Worm (Caenorhabditis elegans) whole organism, L3 larva: ENCODE results near the gene Y4C6B.1.

Experiments used
- ZK546.5 ChIP-seq: sonication (generic microtip); optimal IDR thresholded peaks from 2 replicates; lab custom pipeline; 2017; ENCODE audit warnings: missing biosample characterization, missing genetic modification characterization
- aly-2 ChIP-seq: fragments of 150-350 bp; optimal IDR thresholded peaks from 2 replicates; lab custom pipeline; 2014; ENCODE audit warnings: missing biosample characterization, missing genetic modification characterization
- ama-1 ChIP-seq: fragments of 150-350 bp; optimal IDR thresholded peaks from 2 replicates; lab custom pipeline; 2018
- ceh-16 ChIP-seq: sonication (generic microtip); optimal IDR thresholded peaks from 2 replicates; lab custom pipeline; 2017; ENCODE audit warnings: missing biosample characterization, missing genetic modification characterization
- ceh-28 ChIP-seq: fragments of 150-350 bp; optimal IDR thresholded peaks from 2 replicates; lab custom pipeline; 2014; ENCODE audit warnings: missing biosample characterization, missing genetic modification reagents, missing genetic modification characterization
- egl-27 ChIP-seq: sonication (generic microtip); optimal IDR thresholded peaks from 4 replicates; lab custom pipeline; 2017; ENCODE audit warnings: missing biosample characterization, missing genetic modification reagents, missing genetic modification characterization
- elt-1 ChIP-seq: fragments of 150-350 bp; optimal IDR thresholded peaks from 2 replicates; lab custom pipeline; 2014; ENCODE audit warnings: missing biosample characterization, missing genetic modification characterization
- elt-2 ChIP-seq: sonication (generic microtip); optimal IDR thresholded peaks from 2 replicates; lab custom pipeline; 2016; ENCODE audit warnings: missing genetic modification reagents, mild to moderate bottlenecking, missing genetic modification characterization, missing compliant biosample characterization
- elt-3 ChIP-seq, 3 experiments: fragments of 150-350 bp in 1 of 3; sonication (generic microtip) in 2 of 3; optimal IDR thresholded peaks; 2 replicates in 2 of 3; 4 replicates in 1 of 3; lab custom pipeline; 2014 to 2017; ENCODE audit warnings: missing biosample characterization in 3 of 3, missing genetic modification characterization in 3 of 3
- fkh-2 ChIP-seq: fragments of 150-350 bp; optimal IDR thresholded peaks from 2 replicates; lab custom pipeline; 2014; ENCODE audit warnings: missing biosample characterization, missing genetic modification reagents, missing genetic modification characterization
- fos-1 ChIP-seq: fragments of 150-350 bp; optimal IDR thresholded peaks from 2 replicates; lab custom pipeline; 2014; ENCODE audit warnings: missing biosample characterization, missing genetic modification characterization
- hmg-11 ChIP-seq: sonication (generic microtip); optimal IDR thresholded peaks from 2 replicates; lab custom pipeline; 2016; ENCODE audit warnings: missing genetic modification characterization, missing compliant biosample characterization
- lsy-12 ChIP-seq: sonication (generic microtip); optimal IDR thresholded peaks from 2 replicates; lab custom pipeline; 2016; ENCODE audit warnings: mild to moderate bottlenecking, missing genetic modification characterization, missing compliant biosample characterization
- mdl-1 ChIP-seq: fragments of 150-350 bp; optimal IDR thresholded peaks from 2 replicates; lab custom pipeline; 2014; ENCODE audit warnings: missing biosample characterization, missing genetic modification characterization
- nfya-1 ChIP-seq: sonication (generic microtip); optimal IDR thresholded peaks from 2 replicates; lab custom pipeline; 2017; ENCODE audit warnings: missing genetic modification characterization, mild to moderate bottlenecking, missing compliant biosample characterization, antibody characterized with exemption, moderate library complexity; ENCODE audit not compliant: insufficient read depth
- nhr-23 ChIP-seq: fragments of 150-350 bp; optimal IDR thresholded peaks from 2 replicates; lab custom pipeline; 2014; ENCODE audit warnings: missing biosample characterization, missing genetic modification reagents, missing genetic modification characterization
- nhr-237 ChIP-seq: fragments of 150-350 bp; optimal IDR thresholded peaks from 2 replicates; lab custom pipeline; 2014; ENCODE audit warnings: missing biosample characterization, missing genetic modification characterization
- nhr-28 ChIP-seq: fragments of 150-350 bp; optimal IDR thresholded peaks from 2 replicates; lab custom pipeline; 2014; ENCODE audit warnings: missing biosample characterization, missing genetic modification characterization
- nhr-43 ChIP-seq: sonication (generic microtip); optimal IDR thresholded peaks from 2 replicates; lab custom pipeline; 2016; ENCODE audit warnings: mild to moderate bottlenecking, missing genetic modification characterization, missing compliant biosample characterization; ENCODE audit not compliant: poor library complexity, severe bottlenecking
- nhr-67 ChIP-seq: fragments of 150-350 bp; optimal IDR thresholded peaks from 2 replicates; lab custom pipeline; 2014; ENCODE audit warnings: missing biosample characterization, missing genetic modification characterization
- nhr-76 ChIP-seq: fragments of 150-350 bp; sonication (generic microtip); optimal IDR thresholded peaks from 5 replicates; lab custom pipeline; 2014; ENCODE audit warnings: missing biosample characterization, missing genetic modification characterization
- nhr-77 ChIP-seq: fragments of 150-350 bp; optimal IDR thresholded peaks from 2 replicates; lab custom pipeline; 2014; ENCODE audit warnings: missing biosample characterization, missing genetic modification characterization
- unc-39 ChIP-seq: sonication (generic microtip); optimal IDR thresholded peaks from 4 replicates; lab custom pipeline; 2017; ENCODE audit warnings: missing biosample characterization, missing genetic modification characterization
- zag-1 ChIP-seq: fragments of 150-350 bp; optimal IDR thresholded peaks from 2 replicates; lab custom pipeline; 2014; ENCODE audit warnings: missing biosample characterization, missing genetic modification characterization
- ztf-11 ChIP-seq: fragments of 150-350 bp; optimal IDR thresholded peaks from 2 replicates; lab custom pipeline; 2014; ENCODE audit warnings: missing biosample characterization, missing genetic modification characterization

Y4C6B.1 gene

ce11 chrIV:5396769-5397168, 42.5 kb downstream of the Y4C6B.1 start, which contains the start of gene ZK616.3:
ZK616.3 (plus strand) TSS chrIV:5397069.
- no peak for TF ChIP-seq fkh-2 (tag; lab: Kevin White, UChicago)
- no peak for TF ChIP-seq egl-27 (tag; lab: Kevin White, UChicago)
- TF ChIP-seq nhr-76 (tag; lab: Kevin White, UChicago): no peak
- TF ChIP-seq ztf-11 (tag; lab: Kevin White, UChicago): no peak
- TF ChIP-seq ama-1 (lab: Kevin White, UChicago): no peak
- no peak for TF ChIP-seq fos-1
- no peak for TF ChIP-seq ceh-28 (tag; lab: Kevin White, UChicago)
- no peak for TF ChIP-seq nfya-1 (tag; lab: Kevin White, UChicago)
- TF ChIP-seq nhr-77 (tag; lab: Kevin White, UChicago): no peak
- TF ChIP-seq zag-1 (tag; lab: Kevin White, UChicago): no peak
- TF ChIP-seq nhr-43 (tag; lab: Kevin White, UChicago): no peak
- TF ChIP-seq mdl-1 (tag; lab: Kevin White, UChicago): no peak
- no peak for TF ChIP-seq nhr-23
- TF ChIP-seq ceh-16 (tag; lab: Kevin White, UChicago): no peak
- TF ChIP-seq elt-3 (tag; optimal IDR thresholded peaks at IDR 0.05; lab: Kevin White, UChicago): no peak

- no peak for TF ChIP-seq ZK546.5
- TF ChIP-seq elt-1 (tag; lab: Kevin White, UChicago): no peak
- no peak for TF ChIP-seq ztf-11 (tag; lab: Kevin White, UChicago)
- TF ChIP-seq elt-2 (tag; lab: Kevin White, UChicago): no peak
- TF ChIP-seq elt-3 (tag; optimal IDR thresholded peaks at IDR 0.05; lab: Kevin White, UChicago): no peak
- no peak for TF ChIP-seq lsy-12 (tag; lab: Kevin White, UChicago)
- TF ChIP-seq, all 47 proteins: peak for 0
Observed at ce11 chrIV:5397539-5397938, 43.3 kb downstream of the Y4C6B.1 start, which contains the start of gene ZK616.2. ZK616.2 (plus strand) TSS chrIV:5397839.

ce11 chrIV:5400609-5401008, 46.3 kb downstream of the Y4C6B.1 start, which contains the start of gene ZK616.1:
ZK616.1 (plus strand) TSS chrIV:5400909.
- TF ChIP-seq aly-2 (tag; lab: Kevin White, UChicago) (no peak), hmg-11 (tag; lab: Kevin White, UChicago) (no peak), nhr-77 (tag; lab: Kevin White, UChicago) (no peak)

ce11 chrIV:5405345-5405744, 51.1 kb downstream of the Y4C6B.1 start, which contains the start of gene ZK616.61:
ZK616.61 (plus strand) TSS chrIV:5405645.
- TF ChIP-seq nhr-237 (tag; lab: Kevin White, UChicago): no peak
- TF ChIP-seq unc-39: no peak
- no peak for TF ChIP-seq nhr-28
- no peak for TF ChIP-seq nhr-67 (tag; lab: Kevin White, UChicago)
- no peak for TF ChIP-seq ZK546.5
